Worm (Caenorhabditis elegans): ENCODE data around the gene twk-4.

ce11 chrII:9167730-9168129 lies 26.4 kb downstream of the twk-4 start, which contains the start of gene T23G7.3:
- no peak for TF ChIP-seq tbx-37 (GFP tag; conservative IDR thresholded peaks at IDR 0.05)
- no peak for TF ChIP-seq sea-1 (GFP tag; conservative IDR thresholded peaks at IDR 0.05)
- TF ChIP-seq ets-7 (tag; optimal IDR thresholded peaks at IDR 0.05): no peak
- no peak for TF ChIP-seq ama-1 (optimal IDR thresholded peaks at IDR 0.05)
- TF ChIP-seq tra-4 (tag; optimal IDR thresholded peaks at IDR 0.05): no peak

Data from whole organism, early embryonic.